Worm (Caenorhabditis elegans): Measurements from ENCODE around the gene F44E5.5.
A peak's percentile ranks its signal among the peaks of the same experiment; 100 is the strongest.

DNA sequence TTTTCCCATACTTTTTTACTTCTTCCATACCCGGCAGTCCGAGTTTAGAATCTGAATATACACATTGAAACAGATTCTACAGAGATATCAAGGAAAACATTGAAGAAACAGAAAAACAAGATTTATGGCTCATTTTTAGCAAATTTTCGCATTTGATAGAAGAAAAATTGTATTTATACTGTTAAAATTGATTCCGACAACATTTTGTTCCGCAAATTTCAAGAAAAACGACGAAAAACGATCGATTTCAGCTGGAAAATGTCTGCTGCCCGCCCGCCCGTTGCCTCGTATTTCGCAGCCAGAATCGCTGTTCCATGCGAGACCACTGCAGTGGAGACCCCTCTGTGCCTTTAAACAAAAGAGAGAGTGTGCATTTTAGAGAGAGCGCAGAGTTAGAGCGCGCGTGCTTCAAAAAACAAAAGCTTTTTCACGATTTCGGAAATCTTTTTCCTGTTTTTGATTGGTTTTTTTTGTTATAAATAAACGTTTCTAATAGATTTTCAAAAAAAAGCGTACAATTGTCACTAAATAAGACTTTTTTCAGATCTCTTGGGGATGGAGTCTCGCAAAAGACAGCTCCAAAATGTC lies 18.5 kb downstream of the F44E5.5 start, which contains the start of the genes patr-1 and dna-2:
- TF ChIP-seq tra-4 (tag; optimal IDR thresholded peaks at IDR 0.05) (no peak), ama-1 (optimal IDR thresholded peaks at IDR 0.05) (no peak), ceh-13 (GFP tag; optimal IDR thresholded peaks at IDR 0.05) (no peak), scrt-1 (GFP tag; IDR thresholded peaks at IDR 0.05) (no peak), tbx-11 (GFP tag; IDR thresholded peaks at IDR 0.05) (no peak), F13C5.2 (tag; optimal IDR thresholded peaks at IDR 0.05) (peak; percentile 17), sea-1 (GFP tag; conservative IDR thresholded peaks at IDR 0.05) (no peak), B0310.2 (tag; optimal IDR thresholded peaks at IDR 0.05) (no peak), hmg-4 (GFP tag; optimal IDR thresholded peaks at IDR 0.05) (peak; percentile 20), hmbx-1 (tag; optimal IDR thresholded peaks at IDR 0.05) (no peak)
